Worm (Caenorhabditis elegans): ENCODE results near the gene kin-20.
A peak's percentile ranks its signal among the peaks of the same experiment; 100 is the strongest.

The kin-20 gene

DNA sequence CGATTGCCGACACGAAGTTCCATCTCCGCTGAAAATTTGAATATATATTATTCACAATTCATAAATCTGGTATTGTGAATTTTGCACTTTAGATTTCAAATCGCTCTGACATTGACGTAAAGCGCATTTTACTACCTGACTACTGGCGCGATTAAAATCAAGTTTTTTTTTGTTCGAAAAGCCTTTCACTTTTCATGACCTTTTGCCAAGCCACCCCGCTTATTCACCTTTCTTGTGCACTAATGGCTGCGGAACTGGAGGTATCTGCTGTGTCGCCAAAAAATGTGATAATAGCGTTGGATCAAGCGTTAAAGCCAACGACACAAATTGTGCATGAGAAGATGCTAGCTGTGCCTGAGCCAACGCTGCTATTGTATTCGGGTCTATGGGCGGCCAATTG, 4.6 kb downstream of the kin-20 start:
- no peak for TF ChIP-seq ceh-43 (GFP tag; optimal IDR thresholded peaks at IDR 0.05)
- no peak for TF ChIP-seq zip-8 (tag; optimal IDR thresholded peaks at IDR 0.05)

ce11 chrX:15270656-15271055, 6.9 kb downstream of the kin-20 start:
- TF ChIP-seq cnd-1 (tag; optimal IDR thresholded peaks at IDR 0.05) (no peak), lin-13 (tag; optimal IDR thresholded peaks at IDR 0.05) (no peak), nhr-2 (tag; optimal IDR thresholded peaks at IDR 0.05) (no peak), nhr-237 (tag; optimal IDR thresholded peaks at IDR 0.05) (no peak), ceh-39 (tag; optimal IDR thresholded peaks at IDR 0.05) (no peak), mep-1 (tag; optimal IDR thresholded peaks at IDR 0.05) (no peak), elt-1 (tag; optimal IDR thresholded peaks at IDR 0.05; ENCODE audit: borderline replicate concordance, insufficient read depth) (no peak), ceh-83 (GFP tag; optimal IDR thresholded peaks at IDR 0.05) (no peak), zip-8 (tag; optimal IDR thresholded peaks at IDR 0.05) (no peak), unc-62 (GFP tag; optimal IDR thresholded peaks at IDR 0.05) (no peak), unc-39 (tag; optimal IDR thresholded peaks at IDR 0.05) (no peak), nhr-12 (tag; optimal IDR thresholded peaks at IDR 0.05) (no peak), ham-2 (GFP tag; optimal IDR thresholded peaks at IDR 0.05) (no peak), ces-1 (GFP tag; optimal IDR thresholded peaks at IDR 0.05) (no peak), mls-2 (tag; optimal IDR thresholded peaks at IDR 0.05) (no peak), hlh-1 (tag; optimal IDR thresholded peaks at IDR 0.05) (no peak), unc-120 (tag; optimal IDR thresholded peaks at IDR 0.05; ENCODE audit: poor library complexity, severe bottlenecking) (no peak), lin-32 (GFP tag; optimal IDR thresholded peaks at IDR 0.05) (no peak)

DNA sequence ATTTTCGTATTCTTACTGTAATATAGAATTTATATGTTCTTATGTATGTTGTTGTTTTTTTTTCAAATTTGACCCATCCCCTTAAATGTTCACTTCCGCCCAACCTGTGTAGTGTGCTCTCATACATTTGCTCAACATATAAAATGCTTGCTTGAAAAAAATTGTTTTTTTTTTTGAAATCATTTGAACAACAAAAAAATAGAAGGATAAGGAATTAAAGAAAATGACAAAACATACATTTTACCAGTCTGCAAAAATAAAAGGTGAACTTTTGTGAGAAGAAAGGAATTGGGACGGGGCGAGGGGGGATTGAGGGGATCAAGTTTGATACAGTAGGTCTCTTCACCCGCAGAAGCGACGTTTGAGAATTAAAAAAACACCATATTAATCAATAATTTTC, 9.1 kb downstream of the kin-20 start:
- TF ChIP-seq nhr-237 (tag; optimal IDR thresholded peaks at IDR 0.05) (no peak), tbx-8 (GFP tag; optimal IDR thresholded peaks at IDR 0.05) (no peak), drap-1 (GFP tag; optimal IDR thresholded peaks at IDR 0.05) (no peak), sptf-1 (tag; optimal IDR thresholded peaks at IDR 0.05) (no peak), hlh-1 (tag; optimal IDR thresholded peaks at IDR 0.05) (no peak), ceh-43 (GFP tag; optimal IDR thresholded peaks at IDR 0.05) (no peak), nhr-28 (tag; optimal IDR thresholded peaks at IDR 0.05) (no peak), lin-13 (tag; optimal IDR thresholded peaks at IDR 0.05) (no peak), bed-3 (GFP tag; optimal IDR thresholded peaks at IDR 0.05) (no peak)

DNA sequence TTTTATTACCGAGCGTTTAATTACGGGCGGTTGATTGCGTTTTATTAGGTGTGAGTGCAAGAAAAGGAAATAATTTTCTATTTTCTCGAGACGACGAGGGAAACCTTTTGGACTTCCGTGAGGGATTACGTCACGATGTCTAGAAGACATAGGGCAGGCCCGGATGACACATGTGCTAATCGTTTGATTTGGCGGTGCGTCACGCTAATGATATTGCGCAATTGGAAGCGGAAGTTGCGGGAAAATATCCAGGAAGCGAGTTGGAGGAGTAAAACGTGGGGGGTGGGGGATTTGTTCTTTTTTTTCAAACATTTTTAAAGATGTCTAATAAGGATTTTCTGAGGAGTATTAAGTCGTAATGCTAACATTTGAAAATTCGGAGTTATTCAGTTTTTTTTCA, 13.0 kb downstream of the kin-20 start:
- TF ChIP-seq mls-2 (tag; optimal IDR thresholded peaks at IDR 0.05) (no peak), unc-120 (tag; optimal IDR thresholded peaks at IDR 0.05; ENCODE audit: poor library complexity, severe bottlenecking) (no peak), mab-5 (tag; optimal IDR thresholded peaks at IDR 0.05) (no peak), nhr-76 (tag; optimal IDR thresholded peaks at IDR 0.05) (no peak), mep-1 (tag; optimal IDR thresholded peaks at IDR 0.05) (no peak), ceh-43 (GFP tag; optimal IDR thresholded peaks at IDR 0.05) (no peak), sptf-1 (tag; optimal IDR thresholded peaks at IDR 0.05) (no peak), zip-8 (tag; optimal IDR thresholded peaks at IDR 0.05) (peak; percentile 89), ceh-83 (GFP tag; optimal IDR thresholded peaks at IDR 0.05) (no peak), cnd-1 (tag; optimal IDR thresholded peaks at IDR 0.05) (no peak), pha-4 (tag; optimal IDR thresholded peaks at IDR 0.05) (no peak), ceh-39 (tag; optimal IDR thresholded peaks at IDR 0.05) (no peak), nhr-2 (tag; optimal IDR thresholded peaks at IDR 0.05) (peak; percentile 66)

DNA sequence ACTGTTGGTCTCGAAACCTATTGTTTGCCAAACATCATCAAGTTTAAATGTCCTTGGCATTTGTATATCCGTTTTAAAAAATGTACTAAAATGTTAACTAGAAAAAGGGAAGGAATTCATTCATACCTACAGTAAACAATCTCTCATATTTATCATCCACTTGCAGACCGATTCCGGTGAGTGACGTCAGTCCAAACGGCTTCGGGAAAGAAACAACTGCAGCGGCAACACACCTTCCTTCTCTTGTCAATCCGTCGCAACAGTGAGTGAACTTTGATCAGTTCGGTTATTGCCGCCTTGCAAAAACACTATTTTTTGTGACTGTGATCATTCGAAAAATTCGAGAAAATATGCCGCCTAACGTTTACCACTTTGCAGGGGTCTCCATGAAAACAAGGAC, 13.4 kb downstream of the kin-20 start:
- no peak for TF ChIP-seq elt-3 (tag; optimal IDR thresholded peaks at IDR 0.05)

DNA sequence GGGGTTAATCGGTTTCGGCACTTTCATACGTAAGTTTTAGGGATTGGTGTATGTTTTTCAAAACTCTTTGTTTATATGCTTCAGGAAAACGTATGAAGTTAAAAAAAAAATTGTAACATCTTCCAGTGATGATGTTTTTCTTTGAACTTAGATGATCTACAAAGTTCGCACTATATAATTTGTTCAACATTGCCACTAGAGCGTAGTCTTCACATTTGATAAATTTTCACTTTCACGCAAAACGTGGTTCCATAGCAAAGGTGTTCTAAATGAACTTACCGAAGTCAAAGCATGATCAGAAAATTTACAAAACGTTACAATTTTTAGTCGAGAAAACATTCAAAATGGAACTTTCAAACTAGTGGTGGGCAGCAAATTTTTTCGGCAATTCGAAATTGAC, 14.7 kb downstream of the kin-20 start:
- TF ChIP-seq unc-62 (GFP tag; optimal IDR thresholded peaks at IDR 0.05) (no peak), ceh-43 (GFP tag; optimal IDR thresholded peaks at IDR 0.05) (no peak), ztf-11 (tag; optimal IDR thresholded peaks at IDR 0.05) (no peak), sem-2 (GFP tag; optimal IDR thresholded peaks at IDR 0.05) (no peak), unc-120 (tag; optimal IDR thresholded peaks at IDR 0.05; ENCODE audit: poor library complexity, severe bottlenecking) (no peak), bed-3 (GFP tag; optimal IDR thresholded peaks at IDR 0.05) (no peak), nhr-237 (tag; optimal IDR thresholded peaks at IDR 0.05) (no peak)

Measured in whole organism, mixed stage, embryonic.